Worm (Caenorhabditis elegans) whole organism, mixed stage, embryonic: ENCODE data around the gene T23F6.3.

Experiments
- nhr-76 ChIP-seq: sonication (generic microtip); optimal IDR thresholded peaks from 2 replicates; lab custom pipeline; 2017; ENCODE audit warnings: missing biosample characterization, missing genetic modification characterization
- pha-4 ChIP-seq: fragments of 150-350 bp; optimal IDR thresholded peaks from 2 replicates; lab custom pipeline; 2018; ENCODE audit warnings: missing biosample characterization, missing genetic modification reagents, missing genetic modification characterization

DNA sequence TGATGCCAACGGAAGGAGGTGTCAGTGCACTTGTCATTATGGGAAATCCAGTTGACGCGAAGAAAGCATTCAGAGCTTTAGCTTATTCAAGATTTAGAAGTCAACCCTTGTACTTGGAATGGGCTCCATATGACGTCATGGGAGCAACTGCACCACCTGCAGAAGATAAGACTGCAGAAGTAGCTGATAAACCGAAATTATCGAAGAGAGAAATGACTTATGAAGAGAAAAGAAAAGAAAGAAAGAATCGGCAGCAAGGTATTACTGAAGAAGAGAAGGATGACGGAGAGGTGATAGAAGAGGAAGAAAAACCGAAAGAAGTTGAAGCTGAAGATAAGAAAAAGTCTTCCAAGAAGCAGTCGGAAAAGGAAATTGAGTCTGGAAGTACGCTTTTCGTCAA, 3.6 kb upstream of the T23F6.3 start:
- TF ChIP-seq pha-4 (tag; lab: Kevin White, UChicago) (no peak), nhr-76 (no peak)
